Fruit fly (Drosophila melanogaster) whole organism, adult: ENCODE results near the gene CG32271.
A peak's percentile ranks its signal among the peaks of the same experiment; 100 is the strongest.

Experiments used
- CG11617 ChIP-seq: fragments of 200-800 bp; sonication (Bioruptor generic); optimal IDR thresholded peaks from 2 replicates; lab custom pipeline; 2017; ENCODE audit warnings: mild to moderate bottlenecking, missing biosample characterization, missing genetic modification reagents, missing genetic modification characterization
- CG14711 ChIP-seq: fragments of 200-800 bp; sonication (Bioruptor generic); optimal IDR thresholded peaks from 2 replicates; lab custom pipeline; 2018; ENCODE audit warnings: missing biosample characterization, mild to moderate bottlenecking, missing genetic modification characterization, moderate library complexity
- CG1620 ChIP-seq: fragments of 200-800 bp; sonication (Bioruptor generic); optimal IDR thresholded peaks from 2 replicates; lab custom pipeline; 2016; ENCODE audit warnings: missing biosample characterization, missing genetic modification characterization
- CG7045 ChIP-seq: fragments of 200-800 bp; sonication (Bioruptor generic); optimal IDR thresholded peaks from 2 replicates; lab custom pipeline; 2017; ENCODE audit warnings: missing biosample characterization, mild to moderate bottlenecking, missing genetic modification characterization
- CG7101 ChIP-seq: fragments of 200-800 bp; sonication (Bioruptor generic); optimal IDR thresholded peaks from 2 replicates; lab custom pipeline; 2018; ENCODE audit warnings: missing biosample characterization, mild to moderate bottlenecking, missing genetic modification characterization, moderate library complexity
- Clk ChIP-seq: fragments of 200-800 bp; sonication (Bioruptor generic); optimal IDR thresholded peaks from 2 replicates; lab custom pipeline; 2017; ENCODE audit warnings: missing biosample characterization, missing genetic modification characterization
- Crg-1 ChIP-seq: fragments of 200-800 bp; sonication (Bioruptor generic); optimal IDR thresholded peaks from 2 replicates; lab custom pipeline; 2016; ENCODE audit warnings: missing biosample characterization, missing genetic modification characterization
- bab1 ChIP-seq: fragments of 200-800 bp; sonication (Bioruptor generic); optimal IDR thresholded peaks from 3 replicates; lab custom pipeline; 2019; ENCODE audit warnings: missing biosample characterization, mild to moderate bottlenecking, missing genetic modification characterization, moderate library complexity
- cic ChIP-seq: fragments of 200-800 bp; sonication (Bioruptor generic); optimal IDR thresholded peaks from 2 replicates; lab custom pipeline; 2017; ENCODE audit warnings: missing biosample characterization, mild to moderate bottlenecking, missing genetic modification characterization, moderate library complexity
- kay ChIP-seq: fragments of 200-800 bp; sonication (Bioruptor generic); peaks from one replicate; lab custom pipeline; 2016; ENCODE audit warnings: missing biosample characterization, missing genetic modification characterization, borderline replicate concordance
- ovo ChIP-seq: fragments of 200-800 bp; sonication (Bioruptor generic); optimal IDR thresholded peaks from 2 replicates; lab custom pipeline; 2016; ENCODE audit warnings: missing biosample characterization, missing genetic modification characterization
- pad ChIP-seq: fragments of 200-800 bp; sonication (Bioruptor generic); optimal IDR thresholded peaks from 3 replicates; lab custom pipeline; 2017; ENCODE audit warnings: missing biosample characterization, missing genetic modification characterization, mild to moderate bottlenecking, moderate library complexity, missing genetic modification reagents

DNA sequence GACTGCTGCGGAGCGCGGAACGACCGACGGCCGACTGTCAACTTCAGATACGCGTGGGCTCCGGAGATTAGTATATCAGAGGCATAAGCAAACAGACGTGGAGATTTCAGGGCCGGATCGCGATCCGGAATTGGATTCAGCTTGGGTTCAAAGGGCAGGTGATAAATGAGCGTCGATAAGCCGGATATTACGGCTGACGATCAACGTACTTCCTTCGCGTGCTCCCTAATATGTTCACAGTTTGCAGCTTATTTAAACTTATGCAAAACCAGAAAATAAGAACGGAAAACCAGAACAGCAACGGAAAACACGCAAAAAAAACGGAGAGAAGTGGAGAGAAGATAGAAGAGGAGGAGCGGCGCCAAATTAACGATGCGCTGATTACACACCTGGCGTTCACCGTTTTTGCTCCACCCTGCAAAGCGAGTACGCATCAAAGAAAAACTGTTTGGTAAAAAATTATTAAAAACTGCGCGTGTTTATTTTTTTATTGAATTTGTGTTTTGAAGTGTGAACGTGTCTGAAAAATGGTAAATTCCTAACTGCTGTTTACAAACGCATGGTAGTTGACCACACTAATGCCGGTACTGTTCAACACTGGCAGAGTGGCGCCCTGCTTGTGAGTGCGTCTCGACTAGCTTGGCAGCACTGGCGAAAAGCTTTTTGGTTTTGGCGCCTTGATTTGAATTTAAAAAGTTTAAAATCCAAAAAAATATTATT, 36.2 kb upstream of the CG32271 start, which contains the start of gene CG17746:
- TF ChIP-seq bab1 (GFP tag; lab: Kevin White, UChicago) (peak; percentile 78), cic (GFP tag; lab: Kevin White, UChicago) (peak; percentile 12), CG14711 (tag; lab: Kevin White, UChicago) (peak; percentile 21), ovo (GFP tag; lab: Kevin White, UChicago) (peak; percentile 9), CG7045 (GFP tag; lab: Kevin White, UChicago) (peak; percentile 10), CG7101 (tag; lab: Kevin White, UChicago) (peak; percentile 23), Crg-1 (GFP tag; lab: Kevin White, UChicago) (peak; percentile 81), pad (GFP tag; lab: Kevin White, UChicago) (peak; percentile 42), CG1620 (GFP tag; lab: Kevin White, UChicago) (peak; percentile 79), CG11617 (GFP tag; lab: Kevin White, UChicago) (no peak), kay (no peak), Clk (GFP tag; lab: Kevin White, UChicago) (peak; percentile 4)
